Worm (Caenorhabditis elegans) whole organism, L1 larva: ENCODE measurements around the gene unc-84.

Experiments
- Y116A8C.19 ChIP-seq: sonication (generic microtip); optimal IDR thresholded peaks from 2 replicates; lab custom pipeline; 2016; ENCODE audit warnings: missing compliant biosample characterization, missing genetic modification characterization, borderline replicate concordance
- aha-1 ChIP-seq: fragments of 150-350 bp; optimal IDR thresholded peaks from 2 replicates; lab custom pipeline; 2014; ENCODE audit warnings: missing biosample characterization, missing genetic modification characterization
- aly-2 ChIP-seq: fragments of 150-350 bp; optimal IDR thresholded peaks from 2 replicates; lab custom pipeline; 2014; ENCODE audit warnings: missing biosample characterization, missing genetic modification characterization
- ceh-63 ChIP-seq: fragments of 200-800 bp; sonication (Bioruptor generic); optimal IDR thresholded peaks from 2 replicates; lab custom pipeline; 2018; ENCODE audit warnings: mild to moderate bottlenecking, missing genetic modification characterization, missing compliant biosample characterization
- ceh-8 ChIP-seq: fragments of 200-800 bp; sonication (Bioruptor generic); optimal IDR thresholded peaks from 2 replicates; lab custom pipeline; 2018; ENCODE audit warnings: mild to moderate bottlenecking, missing genetic modification characterization, moderate library complexity, missing compliant biosample characterization
- ceh-88 ChIP-seq: fragments of 200-800 bp; sonication (Bioruptor generic); IDR thresholded peaks from 2 replicates; pipeline ENCODE4 v1.3.6; 2022; ENCODE audit warnings: missing genetic modification characterization, missing compliant biosample characterization
- ces-1 ChIP-seq: fragments of 150-350 bp; optimal IDR thresholded peaks from 2 replicates; lab custom pipeline; 2014; ENCODE audit warnings: missing biosample characterization, missing genetic modification reagents, missing genetic modification characterization
- dsc-1 ChIP-seq: sonication (generic microtip); optimal IDR thresholded peaks from 2 replicates; lab custom pipeline; 2016; ENCODE audit warnings: mild to moderate bottlenecking, missing genetic modification characterization, missing compliant biosample characterization
- efl-1 ChIP-seq, 4 experiments: fragments of 150-350 bp; optimal IDR thresholded peaks in 3 of 4; peaks in 1 of 4; 1 replicate in 1 of 4; 2 replicates in 3 of 4; lab custom pipeline; 2014; ENCODE audit warnings: missing biosample characterization in 2 of 4, missing genetic modification characterization in 2 of 4, missing genetic modification reagents in 2 of 4
- egl-13 ChIP-seq: sonication (generic microtip); optimal IDR thresholded peaks from 2 replicates; lab custom pipeline; 2016; ENCODE audit warnings: missing genotype, missing genetic modification reagents, missing genetic modification characterization, missing compliant biosample characterization
- elt-2 ChIP-seq: sonication (generic microtip); optimal IDR thresholded peaks from 2 replicates; lab custom pipeline; 2016; ENCODE audit warnings: missing genetic modification characterization, mild to moderate bottlenecking, inconsistent platforms, missing compliant biosample characterization, missing genetic modification reagents
- elt-3 ChIP-seq, 6 experiments: fragments of 150-350 bp in 1 of 6; sonication (generic microtip); optimal IDR thresholded peaks; 2 replicates each; lab custom pipeline; 2017 to 2018; ENCODE audit warnings: missing biosample characterization in 6 of 6, missing genetic modification characterization in 6 of 6, inconsistent platforms in 1 of 6
- ets-5 ChIP-seq: fragments of 200-800 bp; sonication (Bioruptor generic); IDR thresholded peaks from 2 replicates; pipeline ENCODE4 v1.3.6; 2022; ENCODE audit warnings: missing genetic modification characterization, missing compliant biosample characterization
- fkh-4 ChIP-seq: sonication (generic microtip); optimal IDR thresholded peaks from 2 replicates; lab custom pipeline; 2016; ENCODE audit warnings: missing compliant biosample characterization, missing genetic modification characterization, borderline replicate concordance
- fkh-8 ChIP-seq: sonication (generic microtip); optimal IDR thresholded peaks from 2 replicates; lab custom pipeline; 2016; ENCODE audit warnings: mild to moderate bottlenecking, missing genetic modification characterization, missing compliant biosample characterization
- fos-1 ChIP-seq: fragments of 150-350 bp; optimal IDR thresholded peaks from 2 replicates; lab custom pipeline; 2014; ENCODE audit warnings: missing biosample characterization, missing genetic modification characterization
- grh-1 ChIP-seq: fragments of 200-800 bp; sonication (Bioruptor generic); IDR thresholded peaks from 2 replicates; pipeline ENCODE4 v1.3.6; 2022; ENCODE audit warnings: missing genetic modification reagents, missing genetic modification characterization, missing compliant biosample characterization
- hlh-4 ChIP-seq: sonication (generic microtip); optimal IDR thresholded peaks from 2 replicates; lab custom pipeline; 2016; ENCODE audit warnings: mild to moderate bottlenecking, missing genetic modification characterization, missing compliant biosample characterization
- isw-1 ChIP-seq: fragments of 200-800 bp; sonication (Bioruptor generic); IDR thresholded peaks from 2 replicates; pipeline ENCODE4 v1.3.6; 2022; ENCODE audit warnings: missing genetic modification characterization, missing compliant biosample characterization
- lin-13 ChIP-seq: fragments of 150-350 bp; optimal IDR thresholded peaks from 2 replicates; lab custom pipeline; 2014; ENCODE audit warnings: missing biosample characterization, missing genetic modification reagents, missing genetic modification characterization
- lin-15B ChIP-seq: fragments of 150-350 bp; sonication (generic microtip); optimal IDR thresholded peaks from 3 replicates; lab custom pipeline; 2014; ENCODE audit warnings: missing biosample characterization, missing genetic modification characterization
- lin-35 ChIP-seq, 2 experiments: fragments of 150-350 bp; optimal IDR thresholded peaks; 2 replicates each; lab custom pipeline; 2014; ENCODE audit warnings: missing biosample characterization in 2 of 2, missing genetic modification characterization in 2 of 2, missing genetic modification reagents in 2 of 2
- lin-39 ChIP-seq: fragments of 150-350 bp; optimal IDR thresholded peaks from 2 replicates; lab custom pipeline; 2014; ENCODE audit warnings: missing biosample characterization, missing genetic modification reagents, missing genetic modification characterization
- lsy-2 ChIP-seq, 2 experiments: fragments of 150-350 bp; optimal IDR thresholded peaks; 2 replicates each; lab custom pipeline; 2014; ENCODE audit warnings: missing biosample characterization in 2 of 2, missing genetic modification characterization in 2 of 2
- mdl-1 ChIP-seq, 2 experiments: fragments of 150-350 bp; optimal IDR thresholded peaks; 2 replicates each; lab custom pipeline; 2014 to 2017; ENCODE audit warnings: missing biosample characterization in 2 of 2, missing genetic modification characterization in 2 of 2, inconsistent platforms in 1 of 2
- nhr-12 ChIP-seq: sonication (generic microtip); optimal IDR thresholded peaks from 2 replicates; lab custom pipeline; 2017; ENCODE audit warnings: missing biosample characterization, missing genetic modification characterization
- nhr-19 ChIP-seq: fragments of 200-800 bp; sonication (Bioruptor generic); conservative IDR thresholded peaks from 2 replicates; pipeline ENCODE4 v1.3.6; 2022; ENCODE audit warnings: missing genetic modification characterization, missing compliant biosample characterization
- nhr-47 ChIP-seq: sonication (generic microtip); optimal IDR thresholded peaks from 2 replicates; lab custom pipeline; 2016; ENCODE audit warnings: mild to moderate bottlenecking, missing genetic modification characterization, moderate library complexity, missing compliant biosample characterization
- nhr-77 ChIP-seq: fragments of 150-350 bp; optimal IDR thresholded peaks from 2 replicates; lab custom pipeline; 2014; ENCODE audit warnings: missing biosample characterization, missing genetic modification characterization
- nhr-84 ChIP-seq: sonication (generic microtip); optimal IDR thresholded peaks from 2 replicates; lab custom pipeline; 2017; ENCODE audit warnings: missing biosample characterization, missing genetic modification characterization
- pax-3 ChIP-seq: fragments of 200-800 bp; sonication (Bioruptor generic); optimal IDR thresholded peaks from 2 replicates; lab custom pipeline; 2018; ENCODE audit warnings: mild to moderate bottlenecking, missing genetic modification characterization, moderate library complexity, missing compliant biosample characterization
- pqm-1 ChIP-seq: sonication (generic microtip); optimal IDR thresholded peaks from 3 replicates; lab custom pipeline; 2017; ENCODE audit warnings: missing biosample characterization, missing genetic modification characterization
- sox-4 ChIP-seq: sonication (generic microtip); optimal IDR thresholded peaks from 2 replicates; lab custom pipeline; 2016; ENCODE audit warnings: missing genetic modification characterization, missing compliant biosample characterization
- sptf-1 ChIP-seq: fragments of 150-350 bp; optimal IDR thresholded peaks from 2 replicates; lab custom pipeline; 2014; ENCODE audit warnings: missing biosample characterization, missing genetic modification characterization
- unc-30 ChIP-seq: sonication (generic microtip); optimal IDR thresholded peaks from 2 replicates; lab custom pipeline; 2017; ENCODE audit warnings: missing biosample characterization, missing genetic modification characterization
- unc-98 ChIP-seq: fragments of 200-800 bp; sonication (Bioruptor generic); IDR thresholded peaks from 2 replicates; pipeline ENCODE4 v1.3.6; 2022; ENCODE audit warnings: missing genetic modification characterization, missing compliant biosample characterization
- vab-15 ChIP-seq: sonication (generic microtip); optimal IDR thresholded peaks from 2 replicates; lab custom pipeline; 2017; ENCODE audit warnings: missing genotype, mild to moderate bottlenecking, missing genetic modification characterization, missing compliant biosample characterization
- xbp-1 ChIP-seq: sonication (generic microtip); optimal IDR thresholded peaks from 2 replicates; lab custom pipeline; 2016; ENCODE audit warnings: missing genetic modification characterization, missing compliant biosample characterization
- zag-1 ChIP-seq: fragments of 150-350 bp; optimal IDR thresholded peaks from 2 replicates; lab custom pipeline; 2014; ENCODE audit warnings: missing biosample characterization, missing genetic modification characterization

Gene unc-84

ce11 chrX:13566436-13566835 is 18.1 kb upstream of the unc-84 start, which contains the start of gene R01E6.2:
Gene R01E6.2, minus strand, starts transcription at chrX:13566536.
- TF ChIP-seq lin-15B (tag; lab: Kevin White, UChicago) (no peak), efl-1 (optimal IDR thresholded peaks at IDR 0.05; lab: Kevin White, UChicago) (no peak), efl-1 (GFP tag; optimal IDR thresholded peaks at IDR 0.05 in 1 of 2; lab: Kevin White, UChicago) (peak in 1 of 2 experiments; percentile 37)

- TF ChIP-seq grh-1 (GFP tag; lab: Robert Waterston, UW) (no peak), fkh-4 (tag; lab: Kevin White, UChicago) (no peak), ceh-88 (GFP tag; lab: Robert Waterston, UW) (no peak), aha-1 (no peak), sptf-1 (no peak), zag-1 (tag; lab: Kevin White, UChicago) (no peak), ceh-8 (GFP tag; lab: Kevin White, UChicago) (no peak), lin-39 (tag; lab: Kevin White, UChicago) (no peak), Y116A8C.19 (tag; lab: Kevin White, UChicago) (no peak), nhr-47 (no peak), pqm-1 (tag; lab: Kevin White, UChicago) (no peak), hlh-4 (tag; lab: Kevin White, UChicago) (no peak), mdl-1 (tag; optimal IDR thresholded peaks at IDR 0.05; lab: Kevin White, UChicago) (no peak)
Measured at ce11 chrX:13569854-13570253, 14.7 kb upstream of the unc-84 start, which contains the start of gene R01E6.7. Gene R01E6.7, minus strand, starts transcription at chrX:13569954.

- TF ChIP-seq mdl-1 (tag; optimal IDR thresholded peaks at IDR 0.05; lab: Kevin White, UChicago) = no peak
- no peak for TF ChIP-seq nhr-12 (tag; lab: Kevin White, UChicago)
- no peak for TF ChIP-seq fos-1
- no peak for TF ChIP-seq unc-98 (GFP tag; lab: Robert Waterston, UW)
- no peak for TF ChIP-seq ceh-63
- peak; percentile 6 for TF ChIP-seq fkh-8
- no peak for TF ChIP-seq aha-1
- peak; percentile 6 for TF ChIP-seq nhr-47
- TF ChIP-seq pax-3 (tag; lab: Kevin White, UChicago) = peak; percentile 34
- no peak for TF ChIP-seq nhr-84 (tag; lab: Kevin White, UChicago)
- TF ChIP-seq grh-1 (GFP tag; lab: Robert Waterston, UW) = no peak
- no peak for TF ChIP-seq aly-2 (tag; lab: Kevin White, UChicago)
- no peak for TF ChIP-seq ceh-8 (GFP tag; lab: Kevin White, UChicago)
- peak; percentile 28 for TF ChIP-seq sox-4 (tag; lab: Kevin White, UChicago)
- TF ChIP-seq unc-30 = no peak
- TF ChIP-seq nhr-19 (GFP tag; lab: Robert Waterston, UW) = no peak
- TF ChIP-seq elt-3 (tag; optimal IDR thresholded peaks at IDR 0.05; lab: Kevin White, UChicago) = no peak
- TF ChIP-seq xbp-1 (tag; lab: Kevin White, UChicago) = no peak
- no peak for TF ChIP-seq vab-15
- no peak for TF ChIP-seq ets-5 (GFP tag; lab: Robert Waterston, UW)
- no peak for TF ChIP-seq lin-13
- peak; percentile 17 for TF ChIP-seq egl-13 (tag; lab: Kevin White, UChicago)
- no peak for TF ChIP-seq lsy-2 (tag; optimal IDR thresholded peaks at IDR 0.05; lab: Kevin White, UChicago)
- TF ChIP-seq elt-2 (tag; lab: Kevin White, UChicago) = no peak
- peak; percentile 92 for TF ChIP-seq dsc-1 (tag; lab: Kevin White, UChicago)
- no peak for TF ChIP-seq ces-1
- no peak for TF ChIP-seq nhr-77 (tag; lab: Kevin White, UChicago)
- no peak for TF ChIP-seq lin-15B (tag; lab: Kevin White, UChicago)
- TF ChIP-seq lin-35 (GFP tag; optimal IDR thresholded peaks at IDR 0.05; lab: Kevin White, UChicago) = no peak
- no peak for TF ChIP-seq isw-1 (GFP tag; lab: Robert Waterston, UW)
Measured at ce11 chrX:13574029-13574428, 10.5 kb upstream of the unc-84 start.
